Worm (Caenorhabditis elegans) whole organism, early embryonic: ENCODE results near the gene gpla-1.

Experiments used
- B0310.2 ChIP-seq: sonication (generic microtip); optimal IDR thresholded peaks from 2 replicates; lab custom pipeline; 2016; ENCODE audit warnings: mild to moderate bottlenecking, missing genetic modification characterization, missing compliant biosample characterization
- aly-1 ChIP-seq: sonication (generic microtip); optimal IDR thresholded peaks from 2 replicates; lab custom pipeline; 2016; ENCODE audit warnings: missing genetic modification characterization, missing compliant biosample characterization
- ceh-13 ChIP-seq: fragments of 200-800 bp; sonication (Bioruptor generic); optimal IDR thresholded peaks from 2 replicates; lab custom pipeline; 2018; ENCODE audit warnings: mild to moderate bottlenecking, missing genetic modification characterization, missing compliant biosample characterization
- tbx-37 ChIP-seq: fragments of 200-800 bp; sonication (Bioruptor generic); conservative IDR thresholded peaks from 2 replicates; pipeline ENCODE4 v1.3.6; 2022; ENCODE audit warnings: missing genetic modification reagents, missing genetic modification characterization, missing compliant biosample characterization

DNA sequence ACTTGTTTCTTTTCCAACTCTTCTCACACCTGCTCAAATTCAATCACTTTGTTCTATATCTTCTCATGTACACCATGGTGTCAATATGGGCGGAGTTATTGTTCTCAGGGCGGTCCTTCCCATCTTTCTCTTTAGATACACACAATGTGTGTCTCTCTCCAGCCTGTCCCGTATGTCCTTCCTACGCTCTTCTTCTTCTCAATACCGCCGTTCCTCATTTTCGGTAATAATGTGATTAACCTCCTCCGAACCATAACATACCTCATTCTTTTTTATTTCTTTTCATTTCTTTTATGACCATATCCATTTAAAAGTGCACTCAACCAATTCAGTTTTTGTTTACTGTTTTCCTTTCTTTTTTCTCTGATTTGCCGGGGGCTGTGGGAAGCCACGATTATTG, 18.0 kb upstream of the gpla-1 start:
- no peak for TF ChIP-seq ceh-13 (GFP tag; lab: Kevin White, UChicago)
- TF ChIP-seq tbx-37, result no peak
- no peak for TF ChIP-seq B0310.2
- no peak for TF ChIP-seq aly-1 (tag; lab: Kevin White, UChicago)
